Worm (Caenorhabditis elegans) whole organism, L2 larva: Measurements from ENCODE around the gene C25B8.8.

Experiments
- C34F6.9 ChIP-seq: fragments of 150-350 bp; optimal IDR thresholded peaks from 2 replicates; lab custom pipeline; 2014; ENCODE audit warnings: missing biosample characterization, missing genetic modification characterization
- F13H6.1 ChIP-seq: sonication (generic microtip); optimal IDR thresholded peaks from 2 replicates; lab custom pipeline; 2016; ENCODE audit warnings: missing genetic modification characterization, missing compliant biosample characterization
- R02D3.7 ChIP-seq: fragments of 150-350 bp; optimal IDR thresholded peaks from 2 replicates; lab custom pipeline; 2014; ENCODE audit warnings: missing biosample characterization, missing genetic modification characterization
- Y55F3AM.14 ChIP-seq: fragments of 200-800 bp; sonication (Bioruptor generic); optimal IDR thresholded peaks from 2 replicates; lab custom pipeline; 2018; ENCODE audit warnings: mild to moderate bottlenecking, missing genetic modification characterization, missing compliant biosample characterization
- ZK546.5 ChIP-seq: sonication (generic microtip); optimal IDR thresholded peaks from 2 replicates; lab custom pipeline; 2017; ENCODE audit warnings: missing biosample characterization, missing genetic modification characterization
- alr-1 ChIP-seq: fragments of 150-350 bp; optimal IDR thresholded peaks from 2 replicates; lab custom pipeline; 2014; ENCODE audit warnings: missing biosample characterization, missing genetic modification characterization
- aly-2 ChIP-seq: fragments of 150-350 bp; optimal IDR thresholded peaks from 2 replicates; lab custom pipeline; 2014; ENCODE audit warnings: missing biosample characterization, missing genetic modification characterization
- ama-1 ChIP-seq: fragments of 150-350 bp; optimal IDR thresholded peaks from 2 replicates; lab custom pipeline; 2018; ENCODE audit warnings: inconsistent platforms
- blmp-1 ChIP-seq: sonication (generic microtip); optimal IDR thresholded peaks from 2 replicates; lab custom pipeline; 2017; ENCODE audit warnings: missing genetic modification characterization, mild to moderate bottlenecking, missing compliant biosample characterization, antibody characterized with exemption, moderate library complexity; ENCODE audit not compliant: insufficient read depth
- ceh-16 ChIP-seq: fragments of 150-350 bp; optimal IDR thresholded peaks from 2 replicates; lab custom pipeline; 2014; ENCODE audit warnings: missing biosample characterization, missing genetic modification characterization
- ceh-82 ChIP-seq: fragments of 150-350 bp; optimal IDR thresholded peaks from 2 replicates; lab custom pipeline; 2014; ENCODE audit warnings: missing biosample characterization, missing genetic modification characterization
- crh-2 ChIP-seq: sonication (generic microtip); optimal IDR thresholded peaks from 2 replicates; lab custom pipeline; 2017; ENCODE audit warnings: missing biosample characterization, missing genetic modification characterization
- dmd-4 ChIP-seq: sonication (generic microtip); optimal IDR thresholded peaks from 2 replicates; lab custom pipeline; 2017; ENCODE audit warnings: missing biosample characterization, missing genetic modification characterization
- egl-27 ChIP-seq: sonication (generic microtip); optimal IDR thresholded peaks from 3 replicates; lab custom pipeline; 2017; ENCODE audit warnings: missing biosample characterization, missing genetic modification reagents, missing genetic modification characterization
- elt-1 ChIP-seq: fragments of 150-350 bp; optimal IDR thresholded peaks from 2 replicates; lab custom pipeline; 2014; ENCODE audit warnings: missing biosample characterization, missing genetic modification characterization
- elt-3 ChIP-seq: sonication (generic microtip); optimal IDR thresholded peaks from 2 replicates; lab custom pipeline; 2017; ENCODE audit warnings: missing biosample characterization, missing genetic modification characterization
- fos-1 ChIP-seq: fragments of 150-350 bp; optimal IDR thresholded peaks from 2 replicates; lab custom pipeline; 2014; ENCODE audit warnings: missing biosample characterization, missing genetic modification characterization
- gmeb-1 ChIP-seq: fragments of 150-350 bp; optimal IDR thresholded peaks from 2 replicates; lab custom pipeline; 2014; ENCODE audit warnings: missing biosample characterization, missing genetic modification characterization
- lin-11 ChIP-seq: fragments of 150-350 bp; sonication (generic microtip); optimal IDR thresholded peaks from 2 replicates; lab custom pipeline; 2014; ENCODE audit warnings: missing biosample characterization, missing genetic modification characterization, inconsistent platforms, mixed read lengths
- lin-13 ChIP-seq: fragments of 150-350 bp; optimal IDR thresholded peaks from 2 replicates; lab custom pipeline; 2014; ENCODE audit warnings: missing biosample characterization, missing genetic modification reagents, missing genetic modification characterization
- lsy-2 ChIP-seq, 2 experiments: fragments of 150-350 bp in 1 of 2; sonication (generic microtip) in 1 of 2; optimal IDR thresholded peaks; 2 replicates each; lab custom pipeline; 2014 to 2017; ENCODE audit warnings: missing biosample characterization in 2 of 2, missing genetic modification characterization in 2 of 2
- mab-5 ChIP-seq: fragments of 150-350 bp; optimal IDR thresholded peaks from 2 replicates; lab custom pipeline; 2014; ENCODE audit warnings: missing biosample characterization, missing genetic modification characterization
- mbf-1 ChIP-seq: sonication (generic microtip); optimal IDR thresholded peaks from 2 replicates; lab custom pipeline; 2017; ENCODE audit warnings: missing biosample characterization, missing genetic modification characterization
- mdl-1 ChIP-seq, 2 experiments: fragments of 150-350 bp in 1 of 2; sonication (generic microtip) in 1 of 2; optimal IDR thresholded peaks; 2 replicates each; lab custom pipeline; 2017; ENCODE audit warnings: missing biosample characterization in 2 of 2, missing genetic modification characterization in 2 of 2
- nhr-10 ChIP-seq: sonication (generic microtip); optimal IDR thresholded peaks from 2 replicates; lab custom pipeline; 2017; ENCODE audit warnings: missing biosample characterization, missing genetic modification characterization
- nhr-11 ChIP-seq: fragments of 150-350 bp; optimal IDR thresholded peaks from 2 replicates; lab custom pipeline; 2014; ENCODE audit warnings: missing biosample characterization, missing genetic modification characterization
- nhr-12 ChIP-seq: fragments of 150-350 bp; optimal IDR thresholded peaks from 2 replicates; lab custom pipeline; 2014; ENCODE audit warnings: missing biosample characterization, missing genetic modification characterization
- nhr-129 ChIP-seq: fragments of 150-350 bp; optimal IDR thresholded peaks from 2 replicates; lab custom pipeline; 2014; ENCODE audit warnings: missing biosample characterization, missing genetic modification characterization
- nhr-21 ChIP-seq: fragments of 150-350 bp; optimal IDR thresholded peaks from 2 replicates; lab custom pipeline; 2014; ENCODE audit warnings: missing biosample characterization, missing genetic modification characterization
- nhr-23 ChIP-seq: fragments of 150-350 bp; optimal IDR thresholded peaks from 2 replicates; lab custom pipeline; 2014; ENCODE audit warnings: missing biosample characterization, missing genetic modification reagents, missing genetic modification characterization
- nhr-237 ChIP-seq: fragments of 150-350 bp; optimal IDR thresholded peaks from 2 replicates; lab custom pipeline; 2014; ENCODE audit warnings: missing biosample characterization, missing genetic modification characterization
- nhr-25 ChIP-seq: fragments of 150-350 bp; sonication (generic microtip); optimal IDR thresholded peaks from 3 replicates; lab custom pipeline; 2014; ENCODE audit warnings: missing biosample characterization, missing genetic modification characterization
- nhr-77 ChIP-seq: fragments of 150-350 bp; optimal IDR thresholded peaks from 2 replicates; lab custom pipeline; 2014; ENCODE audit warnings: missing biosample characterization, missing genetic modification characterization
- peb-1 ChIP-seq: fragments of 150-350 bp; optimal IDR thresholded peaks from 2 replicates; lab custom pipeline; 2014; ENCODE audit warnings: missing biosample characterization, missing genetic modification characterization
- sem-4 ChIP-seq: fragments of 150-350 bp; optimal IDR thresholded peaks from 2 replicates; lab custom pipeline; 2014; ENCODE audit warnings: missing biosample characterization, missing genetic modification reagents, missing genetic modification characterization
- skn-1 ChIP-seq: sonication (generic microtip); optimal IDR thresholded peaks from 2 replicates; lab custom pipeline; 2017; ENCODE audit warnings: missing biosample characterization, missing genetic modification characterization
- sma-3 ChIP-seq: sonication (generic microtip); optimal IDR thresholded peaks from 2 replicates; lab custom pipeline; 2016; ENCODE audit warnings: missing genetic modification reagents, missing genetic modification characterization, missing compliant biosample characterization
- sma-9 ChIP-seq, 2 experiments: fragments of 150-350 bp in 1 of 2; sonication (generic microtip) in 1 of 2; optimal IDR thresholded peaks; 2 replicates each; lab custom pipeline; 2014 to 2016; ENCODE audit warnings: missing genetic modification characterization in 2 of 2, mild to moderate bottlenecking in 1 of 2, missing biosample characterization in 1 of 2, missing compliant biosample characterization in 1 of 2, missing genetic modification reagents in 1 of 2, moderate library complexity in 1 of 2
- snpc-4 ChIP-seq: fragments of 150-350 bp; optimal IDR thresholded peaks from 2 replicates; lab custom pipeline; 2014; ENCODE audit warnings: missing biosample characterization, missing genetic modification characterization
- unc-39 ChIP-seq: fragments of 150-350 bp; optimal IDR thresholded peaks from 2 replicates; lab custom pipeline; 2014; ENCODE audit warnings: missing biosample characterization, missing genetic modification characterization
- unc-55 ChIP-seq: fragments of 150-350 bp; sonication (generic microtip); optimal IDR thresholded peaks from 3 replicates; lab custom pipeline; 2014; ENCODE audit warnings: missing biosample characterization, missing genetic modification reagents, missing genetic modification characterization
- unc-62 ChIP-seq: fragments of 150-350 bp; optimal IDR thresholded peaks from 2 replicates; lab custom pipeline; 2014; ENCODE audit warnings: missing biosample characterization, missing genetic modification reagents, missing genetic modification characterization
- zag-1 ChIP-seq: fragments of 150-350 bp; optimal IDR thresholded peaks from 2 replicates; lab custom pipeline; 2014; ENCODE audit warnings: missing biosample characterization, missing genetic modification characterization
- ztf-1 ChIP-seq: fragments of 200-800 bp; sonication (Bioruptor generic); conservative IDR thresholded peaks from 2 replicates; pipeline ENCODE4 v1.3.6; 2022; ENCODE audit warnings: missing genetic modification characterization, missing compliant biosample characterization
- ztf-11 ChIP-seq: sonication (generic microtip); optimal IDR thresholded peaks from 2 replicates; lab custom pipeline; 2017; ENCODE audit warnings: missing biosample characterization, missing genetic modification characterization
- ztf-4 ChIP-seq: fragments of 150-350 bp; optimal IDR thresholded peaks from 2 replicates; lab custom pipeline; 2014; ENCODE audit warnings: missing biosample characterization, missing genetic modification characterization

C25B8.8 gene

ce11 chrX:6635173-6635572 is 25.4 kb downstream of the C25B8.8 start, which contains the start of gene aexr-1:
TSS of gene aexr-1 (minus strand) at chrX:6635273.
- no peak for TF ChIP-seq Y55F3AM.14 (GFP tag; lab: Kevin White, UChicago)
- no peak for TF ChIP-seq ZK546.5
- TF ChIP-seq nhr-11 (tag; lab: Kevin White, UChicago) = no peak
- no peak for TF ChIP-seq nhr-10 (tag; lab: Kevin White, UChicago)
- no peak for TF ChIP-seq crh-2 (tag; lab: Kevin White, UChicago)
- TF ChIP-seq zag-1 (tag; lab: Kevin White, UChicago) = no peak
- TF ChIP-seq snpc-4 (tag; lab: Kevin White, UChicago) = no peak
- no peak for TF ChIP-seq lin-11

DNA sequence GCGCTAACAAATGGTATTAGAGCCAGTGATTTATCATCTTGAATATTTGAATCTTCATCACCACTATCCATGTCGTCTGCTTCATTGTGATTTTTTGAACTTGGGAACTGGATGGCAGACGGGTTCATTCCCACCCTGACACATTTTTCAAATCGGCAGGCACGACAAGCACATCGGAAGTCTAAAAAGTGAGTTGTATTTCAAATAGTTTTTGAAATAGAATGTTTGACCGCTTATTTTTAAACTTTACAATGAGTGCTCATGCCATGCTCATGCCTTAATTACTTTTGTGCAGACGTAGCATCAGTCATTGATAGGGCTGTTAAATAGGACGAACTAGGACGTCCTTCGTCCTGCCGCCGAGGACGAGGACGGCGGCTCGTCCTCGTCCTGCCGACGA is 28.1 kb downstream of the C25B8.8 start:
- TF ChIP-seq nhr-11 (tag; lab: Kevin White, UChicago) = no peak
- no peak for TF ChIP-seq nhr-25 (tag; lab: Kevin White, UChicago)
- TF ChIP-seq ama-1 (lab: Kevin White, UChicago) = no peak
- no peak for TF ChIP-seq ztf-1
- TF ChIP-seq elt-3 = no peak
- TF ChIP-seq nhr-10 (tag; lab: Kevin White, UChicago) = no peak
- no peak for TF ChIP-seq snpc-4 (tag; lab: Kevin White, UChicago)
- TF ChIP-seq nhr-21 (tag; lab: Kevin White, UChicago) = no peak
- no peak for TF ChIP-seq peb-1 (tag; lab: Kevin White, UChicago)
- no peak for TF ChIP-seq ceh-82 (tag; lab: Kevin White, UChicago)
- TF ChIP-seq nhr-77 (tag; lab: Kevin White, UChicago) = no peak
- TF ChIP-seq blmp-1 (tag; lab: Kevin White, UChicago) = no peak
- no peak for TF ChIP-seq zag-1 (tag; lab: Kevin White, UChicago)
- TF ChIP-seq lsy-2 (tag; optimal IDR thresholded peaks at IDR 0.05; lab: Kevin White, UChicago) = no peak
- no peak for TF ChIP-seq gmeb-1
- no peak for TF ChIP-seq nhr-237 (tag; lab: Kevin White, UChicago)

DNA sequence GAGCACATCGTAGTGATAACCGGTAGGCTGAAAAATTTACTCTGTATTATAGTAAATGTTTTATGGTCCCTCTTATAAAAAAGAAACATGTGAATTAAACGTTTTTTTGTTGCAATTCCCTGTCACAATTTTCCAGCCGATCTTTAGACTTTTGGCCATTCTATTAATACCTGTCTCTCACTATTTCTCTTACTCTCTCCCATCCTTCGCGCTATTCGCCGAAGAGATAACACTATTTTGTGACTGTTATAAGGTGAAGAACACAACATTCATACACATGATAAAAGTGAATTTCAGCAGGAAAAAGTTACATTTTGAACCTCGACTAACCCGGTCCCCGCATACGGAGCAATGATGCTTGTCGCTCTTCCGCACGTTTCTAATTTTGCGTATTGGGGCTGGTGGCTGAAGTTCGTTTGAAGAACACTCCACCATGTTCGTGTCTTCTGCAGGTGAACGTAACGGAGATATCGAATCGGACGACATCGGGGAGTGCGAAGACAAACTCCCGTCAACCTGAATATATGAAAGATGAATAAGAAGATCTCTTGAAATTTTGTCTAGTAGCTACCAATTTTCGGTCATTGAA is 29.3 kb downstream of the C25B8.8 start:
- TF ChIP-seq snpc-4 (tag; lab: Kevin White, UChicago) (no peak), ama-1 (lab: Kevin White, UChicago) (no peak), nhr-21 (tag; lab: Kevin White, UChicago) (peak; percentile 13), ZK546.5 (no peak), C34F6.9 (tag; lab: Kevin White, UChicago) (no peak), mab-5 (no peak), ceh-16 (no peak), alr-1 (no peak), sma-9 (GFP tag; optimal IDR thresholded peaks at IDR 0.05; lab: Kevin White, UChicago) (peak; percentile 84), sma-9 (tag; optimal IDR thresholded peaks at IDR 0.05; lab: Kevin White, UChicago) (no peak), unc-39 (tag; lab: Kevin White, UChicago) (no peak), mdl-1 (tag; optimal IDR thresholded peaks at IDR 0.05; lab: Kevin White, UChicago) (no peak), nhr-12 (tag; lab: Kevin White, UChicago) (no peak), dmd-4 (no peak), nhr-77 (tag; lab: Kevin White, UChicago) (no peak), F13H6.1 (tag; lab: Kevin White, UChicago) (no peak), sem-4 (tag; lab: Kevin White, UChicago) (no peak), ceh-82 (tag; lab: Kevin White, UChicago) (no peak), unc-55 (GFP tag; lab: Kevin White, UChicago) (no peak), nhr-10 (tag; lab: Kevin White, UChicago) (no peak), blmp-1 (tag; lab: Kevin White, UChicago) (peak; percentile 48), peb-1 (tag; lab: Kevin White, UChicago) (no peak), skn-1 (tag; lab: Kevin White, UChicago) (no peak), elt-1 (tag; lab: Kevin White, UChicago) (no peak), nhr-129 (tag; lab: Kevin White, UChicago) (no peak), Y55F3AM.14 (GFP tag; lab: Kevin White, UChicago) (no peak), sma-3 (GFP tag; lab: Kevin White, UChicago) (peak; percentile 70), nhr-237 (tag; lab: Kevin White, UChicago) (no peak), crh-2 (tag; lab: Kevin White, UChicago) (peak; percentile 48), aly-2 (no peak), gmeb-1 (peak; percentile 22), ztf-4 (tag; lab: Kevin White, UChicago) (peak; percentile 27), mbf-1 (tag; lab: Kevin White, UChicago) (no peak), egl-27 (no peak), nhr-11 (tag; lab: Kevin White, UChicago) (no peak), ztf-11 (tag; lab: Kevin White, UChicago) (no peak), ztf-1 (no peak), nhr-23 (tag; lab: Kevin White, UChicago) (no peak), lin-13 (GFP tag; lab: Kevin White, UChicago) (no peak), lin-11 (no peak), fos-1 (tag; lab: Kevin White, UChicago) (peak; percentile 86), lsy-2 (tag; optimal IDR thresholded peaks at IDR 0.05; lab: Kevin White, UChicago) (no peak), unc-62 (GFP tag; lab: Kevin White, UChicago) (no peak), R02D3.7 (tag; lab: Kevin White, UChicago) (no peak), elt-3 (no peak), nhr-25 (tag; lab: Kevin White, UChicago) (peak; percentile 67)
